Fruit fly (Drosophila melanogaster) whole organism, embryonic: ENCODE measurements around the gene sau.

Experiments used
- Atf3 ChIP-seq: fragments of 200-800 bp; sonication (Bioruptor generic); optimal IDR thresholded peaks from 3 replicates; lab custom pipeline; 2016; ENCODE audit warnings: missing biosample characterization, missing genetic modification characterization
- BEAF-32 ChIP-seq: fragments of 200-800 bp; sonication (Bioruptor generic); optimal IDR thresholded peaks from 3 replicates; lab custom pipeline; 2017; ENCODE audit warnings: missing biosample characterization, missing genetic modification characterization, mild to moderate bottlenecking, moderate library complexity, missing genetic modification reagents
- Bgb ChIP-seq: fragments of 200-800 bp; sonication (Bioruptor generic); IDR thresholded peaks from 2 replicates; pipeline ENCODE4 v1.3.6; 2022; ENCODE audit warnings: missing biosample characterization, missing genetic modification characterization; ENCODE audit not compliant: partially characterized antibody
- CG10209 ChIP-seq: fragments of 200-800 bp; sonication (Bioruptor generic); optimal IDR thresholded peaks from 3 replicates; lab custom pipeline; 2017; ENCODE audit warnings: missing biosample characterization, mild to moderate bottlenecking, missing genetic modification characterization, missing genetic modification reagents
- CG10274 ChIP-seq: fragments of 200-800 bp; sonication (Bioruptor generic); optimal IDR thresholded peaks from 3 replicates; lab custom pipeline; 2017; ENCODE audit warnings: missing biosample characterization, mild to moderate bottlenecking, missing genetic modification characterization
- CG10565 ChIP-seq: fragments of 200-800 bp; sonication (Bioruptor generic); optimal IDR thresholded peaks from 3 replicates; lab custom pipeline; 2016; ENCODE audit warnings: missing biosample characterization, mild to moderate bottlenecking, missing genetic modification characterization
- CG1233 ChIP-seq: fragments of 200-800 bp; sonication (Bioruptor generic); optimal IDR thresholded peaks from 4 replicates; lab custom pipeline; 2018; ENCODE audit warnings: missing biosample characterization, mild to moderate bottlenecking, missing genetic modification characterization
- CG13424 ChIP-seq: fragments of 200-800 bp; sonication (Bioruptor generic); optimal IDR thresholded peaks from 2 replicates; lab custom pipeline; 2019; ENCODE audit warnings: missing biosample characterization, mild to moderate bottlenecking, missing genetic modification characterization, moderate library complexity
- CG13775 ChIP-seq: fragments of 200-800 bp; sonication (Bioruptor generic); optimal IDR thresholded peaks from 3 replicates; lab custom pipeline; 2017; ENCODE audit warnings: missing biosample characterization, mild to moderate bottlenecking, missing genetic modification characterization
- CG1832 ChIP-seq: fragments of 200-800 bp; sonication (Bioruptor generic); optimal IDR thresholded peaks from 2 replicates; lab custom pipeline; 2017; ENCODE audit warnings: missing biosample characterization, mild to moderate bottlenecking, missing genetic modification characterization, inconsistent platforms
- CG18599 ChIP-seq: fragments of 200-800 bp; sonication (Bioruptor generic); optimal IDR thresholded peaks from 3 replicates; lab custom pipeline; 2017; ENCODE audit warnings: missing biosample characterization, missing genetic modification characterization, mild to moderate bottlenecking, moderate library complexity, missing genetic modification reagents
- CG3847 ChIP-seq: fragments of 200-800 bp; sonication (Bioruptor generic); IDR thresholded peaks from 2 replicates; pipeline ENCODE4 v1.3.6; 2022; ENCODE audit warnings: missing biosample characterization, missing genetic modification characterization
- CG3995 ChIP-seq: fragments of 200-800 bp; sonication (Bioruptor generic); optimal IDR thresholded peaks from 3 replicates; lab custom pipeline; 2016; ENCODE audit warnings: missing biosample characterization, missing genetic modification characterization
- CG7357 ChIP-seq: fragments of 200-800 bp; sonication (Bioruptor generic); IDR thresholded peaks from 3 replicates; pipeline ENCODE4 v1.3.6; 2022; ENCODE audit warnings: missing biosample characterization, missing genetic modification characterization
- CG7372 ChIP-seq: fragments of 200-800 bp; sonication (Bioruptor generic); IDR thresholded peaks from 2 replicates; pipeline ENCODE4 v1.3.6; 2022; ENCODE audit warnings: missing biosample characterization, missing genetic modification characterization
- CG7963 ChIP-seq: fragments of 200-800 bp; sonication (Bioruptor generic); IDR thresholded peaks from 3 replicates; pipeline ENCODE4 v1.3.6; 2022; ENCODE audit warnings: missing biosample characterization, missing genetic modification characterization; ENCODE audit not compliant: partially characterized antibody
- CG8924 ChIP-seq: fragments of 200-800 bp; optimal IDR thresholded peaks from 3 replicates; lab custom pipeline; 2019; ENCODE audit warnings: missing biosample characterization, mild to moderate bottlenecking, missing genetic modification characterization, moderate library complexity
- Chrac-16 ChIP-seq: fragments of 200-800 bp; sonication (Bioruptor generic); optimal IDR thresholded peaks from 3 replicates; lab custom pipeline; 2016; ENCODE audit warnings: missing biosample characterization, missing genetic modification characterization
- Dll ChIP-seq: fragments of 200-800 bp; sonication (Bioruptor generic); IDR thresholded peaks from 4 replicates; pipeline ENCODE4 v1.3.6; 2022; ENCODE audit warnings: missing biosample characterization, missing genetic modification characterization; ENCODE audit not compliant: partially characterized antibody
- ERR ChIP-seq: fragments of 200-800 bp; sonication (Bioruptor generic); optimal IDR thresholded peaks from 2 replicates; lab custom pipeline; 2016; ENCODE audit warnings: missing biosample characterization, missing genetic modification characterization
- Hmx ChIP-seq: fragments of 200-800 bp; sonication (Bioruptor generic); optimal IDR thresholded peaks from 2 replicates; lab custom pipeline; 2016; ENCODE audit warnings: missing biosample characterization, missing genetic modification characterization
- Max ChIP-seq: fragments of 200-800 bp; sonication (Bioruptor generic); optimal IDR thresholded peaks from 2 replicates; lab custom pipeline; 2016; ENCODE audit warnings: missing biosample characterization, mild to moderate bottlenecking, missing genetic modification characterization
- Mes4 ChIP-seq: fragments of 200-800 bp; sonication (Bioruptor generic); optimal IDR thresholded peaks from 2 replicates; lab custom pipeline; 2016; ENCODE audit warnings: missing biosample characterization, missing genetic modification characterization
- Neu2 ChIP-seq: fragments of 200-800 bp; sonication (Bioruptor generic); optimal IDR thresholded peaks from 3 replicates; lab custom pipeline; 2016; ENCODE audit warnings: missing biosample characterization, missing genetic modification characterization, borderline replicate concordance
- Scr ChIP-seq: fragments of 200-800 bp; sonication (Bioruptor generic); IDR thresholded peaks from 2 replicates; pipeline ENCODE4 v1.3.6; 2022; ENCODE audit warnings: missing biosample characterization, missing genetic modification characterization; ENCODE audit not compliant: partially characterized antibody
- Stat92E ChIP-seq, 3 experiments: fragments of >200 bp in 2 of 3; fragments of 200-800 bp in 1 of 3; sonication (Bioruptor generic) in 1 of 3; optimal IDR thresholded peaks; 2 replicates each; lab custom pipeline; 2017 to 2019; ENCODE audit warnings: missing biosample characterization in 3 of 3, missing genetic modification characterization in 3 of 3, mild to moderate bottlenecking in 1 of 3, moderate library complexity in 1 of 3
- Vsx1 ChIP-seq: fragments of 200-800 bp; sonication (Bioruptor generic); optimal IDR thresholded peaks from 2 replicates; lab custom pipeline; 2017; ENCODE audit warnings: missing biosample characterization, mild to moderate bottlenecking, missing genetic modification characterization, missing genetic modification reagents
- Xbp1 ChIP-seq: fragments of 200-800 bp; sonication (Bioruptor generic); optimal IDR thresholded peaks from 3 replicates; lab custom pipeline; 2016; ENCODE audit warnings: missing biosample characterization, mild to moderate bottlenecking, missing genetic modification characterization
- bcd ChIP-seq: fragments of 200-800 bp; sonication (Bioruptor generic); optimal IDR thresholded peaks from 2 replicates; lab custom pipeline; 2017; ENCODE audit warnings: missing biosample characterization, mild to moderate bottlenecking, missing genetic modification characterization
- crc ChIP-seq: fragments of 200-800 bp; sonication (Bioruptor generic); optimal IDR thresholded peaks from 2 replicates; lab custom pipeline; 2016; ENCODE audit warnings: missing biosample characterization, missing genetic modification characterization
- cwo ChIP-seq: fragments of 200-800 bp; sonication (Bioruptor generic); optimal IDR thresholded peaks from 3 replicates; lab custom pipeline; 2017; ENCODE audit warnings: missing biosample characterization, missing genetic modification characterization, mild to moderate bottlenecking, moderate library complexity, missing genetic modification reagents
- eve ChIP-seq, 2 experiments: fragments of >200 bp; optimal IDR thresholded peaks; 2 replicates each; lab custom pipeline; 2017; ENCODE audit warnings: missing biosample characterization in 2 of 2, missing genetic modification characterization in 2 of 2
- exex ChIP-seq: fragments of 200-800 bp; sonication (Bioruptor generic); optimal IDR thresholded peaks from 4 replicates; lab custom pipeline; 2018; ENCODE audit warnings: missing biosample characterization, mild to moderate bottlenecking, missing genetic modification characterization, moderate library complexity
- gro ChIP-seq: fragments of 200-800 bp; sonication (Bioruptor generic); optimal IDR thresholded peaks from 2 replicates; lab custom pipeline; 2016; ENCODE audit warnings: missing biosample characterization, missing genetic modification characterization
- insv ChIP-seq, 2 experiments: fragments of 200-800 bp; sonication (Bioruptor generic); optimal IDR thresholded peaks; 3 replicates each; lab custom pipeline; 2016 to 2018; ENCODE audit warnings: missing biosample characterization in 2 of 2, missing genetic modification characterization in 2 of 2
- jing ChIP-seq: fragments of 200-800 bp; sonication (Bioruptor generic); optimal IDR thresholded peaks from 2 replicates; lab custom pipeline; 2018; ENCODE audit warnings: missing biosample characterization, mild to moderate bottlenecking, missing genetic modification characterization
- lola ChIP-seq, 3 experiments: fragments of >200 bp in 2 of 3; fragments of 200-800 bp in 1 of 3; sonication (Bioruptor generic) in 1 of 3; optimal IDR thresholded peaks; 2 replicates each; lab custom pipeline; 2017 to 2019; ENCODE audit warnings: missing biosample characterization in 3 of 3, missing genetic modification characterization in 3 of 3, mild to moderate bottlenecking in 1 of 3, moderate library complexity in 1 of 3
- luna ChIP-seq: fragments of 200-800 bp; sonication (Bioruptor generic); optimal IDR thresholded peaks from 2 replicates; lab custom pipeline; 2016; ENCODE audit warnings: missing biosample characterization, missing genetic modification characterization
- oc ChIP-seq: fragments of 200-800 bp; sonication (Bioruptor generic); optimal IDR thresholded peaks from 2 replicates; lab custom pipeline; 2018; ENCODE audit warnings: missing biosample characterization, mild to moderate bottlenecking, missing genetic modification characterization, moderate library complexity
- phol ChIP-seq: fragments of 200-800 bp; sonication (Bioruptor generic); optimal IDR thresholded peaks from 3 replicates; lab custom pipeline; 2018; ENCODE audit warnings: missing biosample characterization, mild to moderate bottlenecking, missing genetic modification characterization, moderate library complexity
- pzg ChIP-seq: fragments of 200-800 bp; sonication (Bioruptor generic); optimal IDR thresholded peaks from 3 replicates; lab custom pipeline; 2018; ENCODE audit warnings: missing biosample characterization, mild to moderate bottlenecking, missing genetic modification characterization, moderate library complexity
- run ChIP-seq: fragments of 200-800 bp; sonication (Bioruptor generic); optimal IDR thresholded peaks from 3 replicates; lab custom pipeline; 2018; ENCODE audit warnings: missing biosample characterization, mild to moderate bottlenecking, missing genetic modification characterization
- sc ChIP-seq, 3 experiments: fragments of >200 bp in 2 of 3; fragments of 200-800 bp in 1 of 3; sonication (Bioruptor generic) in 1 of 3; optimal IDR thresholded peaks; 2 replicates in 2 of 3; 3 replicates in 1 of 3; lab custom pipeline; 2017; ENCODE audit warnings: mild to moderate bottlenecking in 1 of 3, missing biosample characterization in 1 of 3, missing genetic modification characterization in 1 of 3, missing genetic modification reagents in 1 of 3
- sens ChIP-seq: fragments of 200-800 bp; sonication (Bioruptor generic); peaks from one replicate; lab custom pipeline; 2016; ENCODE audit warnings: missing biosample characterization, missing genetic modification characterization
- sqz ChIP-seq: fragments of 200-800 bp; sonication (Bioruptor generic); optimal IDR thresholded peaks from 3 replicates; lab custom pipeline; 2018; ENCODE audit warnings: missing biosample characterization, mild to moderate bottlenecking, missing genetic modification characterization
- sug ChIP-seq: fragments of 200-800 bp; optimal IDR thresholded peaks from 2 replicates; lab custom pipeline; 2019; ENCODE audit warnings: missing biosample characterization, mild to moderate bottlenecking, missing genetic modification characterization, moderate library complexity
- tna ChIP-seq: fragments of 200-800 bp; sonication (Bioruptor generic); IDR thresholded peaks from 2 replicates; pipeline ENCODE4 v1.3.6; 2022; ENCODE audit warnings: missing biosample characterization, missing genetic modification characterization; ENCODE audit not compliant: partially characterized antibody
- tup ChIP-seq: fragments of 200-800 bp; sonication (Bioruptor generic); optimal IDR thresholded peaks from 2 replicates; lab custom pipeline; 2016; ENCODE audit warnings: missing biosample characterization, mild to moderate bottlenecking, missing genetic modification characterization, moderate library complexity

The sau gene

dm6 chr2L:2197475-2198118, 28.5 kb upstream of the sau start, which contains the start of gene COX7AL2:
TSS of gene COX7AL2 (minus strand) at chr2L:2197912.
- TF ChIP-seq sug (tag; lab: Kevin White, UChicago) (no peak), CG1233 (GFP tag; lab: Kevin White, UChicago) (peak; percentile 7), Bgb (GFP tag; lab: Robert Waterston, UW) (no peak), insv (GFP tag; optimal IDR thresholded peaks at IDR 0.05; lab: Kevin White, UChicago) (no peak), Chrac-16 (GFP tag; lab: Kevin White, UChicago) (peak; percentile 15), CG13424 (tag; lab: Kevin White, UChicago) (no peak), Hmx (GFP tag; lab: Kevin White, UChicago) (no peak), Neu2 (GFP tag; lab: Kevin White, UChicago) (no peak), CG18599 (GFP tag; lab: Kevin White, UChicago) (no peak), eve (GFP tag; optimal IDR thresholded peaks at IDR 0.05; lab: Kevin White, UChicago) (no peak), sc (optimal IDR thresholded peaks at IDR 0.05; lab: Kevin White, UChicago) (no peak), sc (GFP tag; optimal IDR thresholded peaks at IDR 0.05; lab: Kevin White, UChicago) (peak; percentile 19), CG7963 (no peak), ERR (GFP tag; lab: Kevin White, UChicago) (peak; percentile 51), Xbp1 (GFP tag; lab: Kevin White, UChicago) (no peak), phol (tag; lab: Kevin White, UChicago) (no peak), CG7357 (GFP tag; lab: Robert Waterston, UW) (0 out of 3 replicates have a peak, but pooled peaks have one; percentile 11), Dll (no peak), lola (GFP tag; optimal IDR thresholded peaks at IDR 0.05; lab: Kevin White, UChicago) (no peak), cwo (peak; percentile 89), CG3995 (GFP tag; lab: Kevin White, UChicago) (peak; percentile 86), CG10274 (GFP tag; lab: Kevin White, UChicago) (peak; percentile 38), Max (GFP tag; lab: Kevin White, UChicago) (no peak), CG13775 (peak; percentile 24), Atf3 (no peak), Scr (GFP tag; lab: Robert Waterston, UW) (no peak), bcd (peak; percentile 36), tup (GFP tag; lab: Kevin White, UChicago) (no peak), oc (tag; lab: Kevin White, UChicago) (no peak), Stat92E (GFP tag; optimal IDR thresholded peaks at IDR 0.05; lab: Kevin White, UChicago) (peak in 1 of 3 experiments; percentile 70), luna (GFP tag; lab: Kevin White, UChicago) (no peak), sqz (GFP tag; lab: Kevin White, UChicago) (no peak), pzg (GFP tag; lab: Kevin White, UChicago) (no peak), CG8924 (tag; lab: Kevin White, UChicago) (no peak), gro (GFP tag; lab: Kevin White, UChicago) (no peak), CG10565 (no peak), Mes4 (no peak), CG3847 (GFP tag; lab: Robert Waterston, UW) (no peak), exex (peak; percentile 34), jing (GFP tag; lab: Kevin White, UChicago) (no peak), run (peak; percentile 20), CG10209 (peak; percentile 22), tna (GFP tag; lab: Robert Waterston, UW) (no peak), BEAF-32 (GFP tag; lab: Kevin White, UChicago) (peak; percentile 59), crc (GFP tag; lab: Kevin White, UChicago) (no peak), sens (GFP tag; lab: Kevin White, UChicago) (peak; percentile 22), CG1832 (GFP tag; lab: Kevin White, UChicago) (peak; percentile 64), CG7372 (no peak), Vsx1 (GFP tag; lab: Kevin White, UChicago) (peak; percentile 91)
